Worm (Caenorhabditis elegans) whole organism, L4/young adult: ENCODE results near the gene T24F1.7.

Experiments
- W03F9.2 ChIP-seq: fragments of 150-350 bp; optimal IDR thresholded peaks from 2 replicates; lab custom pipeline; 2014; ENCODE audit warnings: missing biosample characterization, missing genetic modification characterization
- dao-5 ChIP-seq: sonication (generic microtip); optimal IDR thresholded peaks from 2 replicates; lab custom pipeline; 2016; ENCODE audit warnings: missing genotype, missing genetic modification characterization, moderate library complexity, missing compliant biosample characterization
- him-1 ChIP-seq: sonication (generic microtip); optimal IDR thresholded peaks from 2 replicates; lab custom pipeline; 2016; ENCODE audit warnings: missing genotype, missing genetic modification reagents, missing genetic modification characterization, missing compliant biosample characterization

- TF ChIP-seq him-1 (tag; lab: Kevin White, UChicago) (no peak), dao-5 (tag; lab: Kevin White, UChicago) (no peak), W03F9.2 (no peak)
Observed at ce11 chrII:11336640-11337241, 24.4 kb downstream of the T24F1.7 start.
